Worm (Caenorhabditis elegans): Measurements from ENCODE around the gene T28A8.4.
A peak's percentile ranks its signal among the peaks of the same experiment; 100 is the strongest.

Gene T28A8.4

DNA sequence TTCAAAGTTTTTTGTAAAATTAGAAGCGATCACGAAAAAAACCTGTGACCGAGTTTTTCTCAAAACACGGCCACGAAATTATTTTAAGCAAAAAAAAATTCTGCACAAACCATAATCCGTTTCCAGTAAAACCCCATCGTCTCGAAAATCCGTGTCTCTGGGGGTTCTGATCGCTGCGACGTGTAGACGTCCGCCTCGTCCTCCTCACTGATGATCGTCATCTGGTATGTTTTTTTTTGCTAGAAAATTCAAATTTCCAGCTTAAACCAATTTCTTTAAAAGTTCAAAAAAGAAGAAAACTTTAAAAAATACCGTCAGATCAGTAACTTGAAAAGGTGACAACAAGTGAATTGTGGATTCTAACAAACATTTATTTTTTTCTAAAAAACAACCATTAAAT, 43.1 kb downstream of the T28A8.4 start, which contains the start of gene Y76A2B.4 (continued):
- TF ChIP-seq madf-8 (GFP tag; conservative IDR thresholded peaks at IDR 0.05) (no peak), ekl-4 (GFP tag; IDR thresholded peaks at IDR 0.05) (peak; percentile 55; the same call in 1 of the 2 replicates), ceh-100 (GFP tag; IDR thresholded peaks at IDR 0.05) (no peak), attf-5 (GFP tag; optimal IDR thresholded peaks at IDR 0.05) (no peak), F39B2.1 (GFP tag; IDR thresholded peaks at IDR 0.05) (no peak), cebp-1 (GFP tag; IDR thresholded peaks at IDR 0.05) (no peak), cebp-1 (tag; optimal IDR thresholded peaks at IDR 0.05) (peak; percentile 8), B0336.3 (GFP tag; IDR thresholded peaks at IDR 0.05) (peak; percentile 48; the same call in 1 of the 2 replicates), B0035.1 (tag; optimal IDR thresholded peaks at IDR 0.05) (no peak), cebp-2 (GFP tag; IDR thresholded peaks at IDR 0.05) (no peak), nhr-27 (tag; optimal IDR thresholded peaks at IDR 0.05) (no peak), athp-1 (tag; optimal IDR thresholded peaks at IDR 0.05) (no peak), pbrm-1 (GFP tag; IDR thresholded peaks at IDR 0.05) (0 out of 2 replicates have a peak, but pooled peaks have one; percentile 18), dpl-1 (GFP tag; optimal IDR thresholded peaks at IDR 0.05) (no peak), repo-1 (tag; optimal IDR thresholded peaks at IDR 0.05) (peak; percentile 57), ceh-40 (GFP tag; IDR thresholded peaks at IDR 0.05) (no peak), F23B12.7 (tag; optimal IDR thresholded peaks at IDR 0.05; ENCODE audit: insufficient read depth) (no peak), F10E7.11 (tag; optimal IDR thresholded peaks at IDR 0.05) (no peak), ama-1 (optimal IDR thresholded peaks at IDR 0.05) (peak; percentile 13), ama-1 (GFP tag; optimal IDR thresholded peaks at IDR 0.05) (no peak), nfyb-1 (GFP tag; IDR thresholded peaks at IDR 0.05) (peak; percentile 64), tbp1 (GFP tag; optimal IDR thresholded peaks at IDR 0.05) (no peak), hlh-26 (GFP tag; conservative IDR thresholded peaks at IDR 0.05) (no peak), lin-54 (GFP tag; optimal IDR thresholded peaks at IDR 0.05) (no peak), hlh-12 (tag; optimal IDR thresholded peaks at IDR 0.05) (no peak), let-526 (GFP tag; IDR thresholded peaks at IDR 0.05) (no peak), unc-62 (GFP tag; optimal IDR thresholded peaks at IDR 0.05) (no peak), K12H6.12 (tag; optimal IDR thresholded peaks at IDR 0.05) (no peak), F57C9.4 (tag; optimal IDR thresholded peaks at IDR 0.05) (no peak), F52B5.7 (tag; optimal IDR thresholded peaks at IDR 0.05) (no peak), nhr-179 (tag; optimal IDR thresholded peaks at IDR 0.05) (no peak), aptf-3 (GFP tag; IDR thresholded peaks at IDR 0.05) (no peak), ztf-3 (GFP tag; optimal IDR thresholded peaks at IDR 0.05) (peak; percentile 41), attf-6 (GFP tag; IDR thresholded peaks at IDR 0.05) (no peak), dox-1 (GFP tag; IDR thresholded peaks at IDR 0.05) (0 out of 2 replicates have a peak, but pooled peaks have one; percentile 8), F57A8.1 (GFP tag; optimal IDR thresholded peaks at IDR 0.05) (no peak), bed-2 (GFP tag; IDR thresholded peaks at IDR 0.05) (no peak), madf-10 (tag; optimal IDR thresholded peaks at IDR 0.05) (no peak), snpc-1.3 (tag; optimal IDR thresholded peaks at IDR 0.05; ENCODE audit: insufficient read depth) (no peak), madf-3 (GFP tag; IDR thresholded peaks at IDR 0.05) (no peak), rcor-1 (GFP tag; IDR thresholded peaks at IDR 0.05) (no peak), C17E4.6 (GFP tag; IDR thresholded peaks at IDR 0.05) (no peak), pha-4 (tag; optimal IDR thresholded peaks at IDR 0.05) (no peak), D2030.7 (GFP tag; IDR thresholded peaks at IDR 0.05) (no peak), dpff-1 (tag; optimal IDR thresholded peaks at IDR 0.05) (no peak), ceh-58 (GFP tag; IDR thresholded peaks at IDR 0.05) (no peak), lag-1 (GFP tag; IDR thresholded peaks at IDR 0.05) (no peak), die-1 (tag; optimal IDR thresholded peaks at IDR 0.05) (no peak), Y56A3A.18 (GFP tag; IDR thresholded peaks at IDR 0.05) (peak; percentile 32; the same call in 1 of the 2 replicates), ztf-25 (GFP tag; IDR thresholded peaks at IDR 0.05) (0 out of 2 replicates have a peak, but pooled peaks have one; percentile 47), mxl-1 (tag; optimal IDR thresholded peaks at IDR 0.05) (no peak)
